Worm (Caenorhabditis elegans) whole organism, L3 larva: Measurements from ENCODE around the gene srx-136.

Experiments
- R02D3.7 ChIP-seq: fragments of 150-350 bp; optimal IDR thresholded peaks from 2 replicates; lab custom pipeline; 2014; ENCODE audit warnings: missing biosample characterization, missing genetic modification characterization
- ZK546.5 ChIP-seq: sonication (generic microtip); optimal IDR thresholded peaks from 2 replicates; lab custom pipeline; 2017; ENCODE audit warnings: missing biosample characterization, missing genetic modification characterization
- ceh-28 ChIP-seq: fragments of 150-350 bp; optimal IDR thresholded peaks from 2 replicates; lab custom pipeline; 2014; ENCODE audit warnings: missing biosample characterization, missing genetic modification reagents, missing genetic modification characterization
- ceh-82 ChIP-seq: fragments of 150-350 bp; optimal IDR thresholded peaks from 2 replicates; lab custom pipeline; 2014; ENCODE audit warnings: missing biosample characterization, missing genetic modification characterization
- daf-12 ChIP-seq: fragments of 150-350 bp; optimal IDR thresholded peaks from 2 replicates; lab custom pipeline; 2014; ENCODE audit warnings: missing biosample characterization, missing genetic modification reagents, missing genetic modification characterization
- egl-27 ChIP-seq: sonication (generic microtip); optimal IDR thresholded peaks from 4 replicates; lab custom pipeline; 2017; ENCODE audit warnings: missing biosample characterization, missing genetic modification reagents, missing genetic modification characterization
- elt-2 ChIP-seq: sonication (generic microtip); optimal IDR thresholded peaks from 2 replicates; lab custom pipeline; 2016; ENCODE audit warnings: missing genetic modification reagents, mild to moderate bottlenecking, missing genetic modification characterization, missing compliant biosample characterization
- fkh-10 ChIP-seq: sonication (generic microtip); optimal IDR thresholded peaks from 2 replicates; lab custom pipeline; 2017; ENCODE audit warnings: missing biosample characterization, missing genetic modification reagents, missing genetic modification characterization
- hmg-11 ChIP-seq: sonication (generic microtip); optimal IDR thresholded peaks from 2 replicates; lab custom pipeline; 2016; ENCODE audit warnings: missing genetic modification characterization, missing compliant biosample characterization
- jun-1 ChIP-seq: fragments of 150-350 bp; optimal IDR thresholded peaks from 2 replicates; lab custom pipeline; 2014; ENCODE audit warnings: missing biosample characterization, missing genetic modification reagents, missing genetic modification characterization
- lin-15B ChIP-seq: fragments of 150-350 bp; optimal IDR thresholded peaks from 2 replicates; lab custom pipeline; 2014; ENCODE audit warnings: missing biosample characterization, missing genetic modification characterization
- lin-39 ChIP-seq: fragments of 150-350 bp; optimal IDR thresholded peaks from 2 replicates; lab custom pipeline; 2018; ENCODE audit warnings: missing biosample characterization, missing genetic modification reagents, missing genetic modification characterization
- lsy-12 ChIP-seq: sonication (generic microtip); optimal IDR thresholded peaks from 2 replicates; lab custom pipeline; 2016; ENCODE audit warnings: mild to moderate bottlenecking, missing genetic modification characterization, missing compliant biosample characterization
- mdl-1 ChIP-seq: fragments of 150-350 bp; optimal IDR thresholded peaks from 2 replicates; lab custom pipeline; 2014; ENCODE audit warnings: missing biosample characterization, missing genetic modification characterization
- mml-1 ChIP-seq: fragments of 150-350 bp; sonication (generic microtip); optimal IDR thresholded peaks from 3 replicates; lab custom pipeline; 2014; ENCODE audit warnings: missing biosample characterization, missing genetic modification characterization
- nfya-1 ChIP-seq: sonication (generic microtip); optimal IDR thresholded peaks from 2 replicates; lab custom pipeline; 2017; ENCODE audit warnings: missing genetic modification characterization, mild to moderate bottlenecking, missing compliant biosample characterization, antibody characterized with exemption, moderate library complexity; ENCODE audit not compliant: insufficient read depth
- nhr-11 ChIP-seq: fragments of 150-350 bp; optimal IDR thresholded peaks from 2 replicates; lab custom pipeline; 2014; ENCODE audit warnings: missing biosample characterization, missing genetic modification characterization
- nhr-12 ChIP-seq: fragments of 150-350 bp; optimal IDR thresholded peaks from 2 replicates; lab custom pipeline; 2014; ENCODE audit warnings: missing biosample characterization, missing genetic modification characterization
- nhr-23 ChIP-seq: fragments of 150-350 bp; optimal IDR thresholded peaks from 2 replicates; lab custom pipeline; 2014; ENCODE audit warnings: missing biosample characterization, missing genetic modification reagents, missing genetic modification characterization
- nhr-237 ChIP-seq: fragments of 150-350 bp; optimal IDR thresholded peaks from 2 replicates; lab custom pipeline; 2014; ENCODE audit warnings: missing biosample characterization, missing genetic modification characterization
- nhr-25 ChIP-seq: sonication (generic microtip); optimal IDR thresholded peaks from 2 replicates; lab custom pipeline; 2017; ENCODE audit warnings: missing biosample characterization, missing genetic modification characterization
- nhr-43 ChIP-seq: sonication (generic microtip); optimal IDR thresholded peaks from 2 replicates; lab custom pipeline; 2016; ENCODE audit warnings: mild to moderate bottlenecking, missing genetic modification characterization, missing compliant biosample characterization; ENCODE audit not compliant: poor library complexity, severe bottlenecking
- nhr-67 ChIP-seq: fragments of 150-350 bp; optimal IDR thresholded peaks from 2 replicates; lab custom pipeline; 2014; ENCODE audit warnings: missing biosample characterization, missing genetic modification characterization
- nhr-76 ChIP-seq: fragments of 150-350 bp; sonication (generic microtip); optimal IDR thresholded peaks from 5 replicates; lab custom pipeline; 2014; ENCODE audit warnings: missing biosample characterization, missing genetic modification characterization
- nhr-77 ChIP-seq: fragments of 150-350 bp; optimal IDR thresholded peaks from 2 replicates; lab custom pipeline; 2014; ENCODE audit warnings: missing biosample characterization, missing genetic modification characterization
- pha-4 ChIP-seq: fragments of 150-350 bp; optimal IDR thresholded peaks from 2 replicates; lab custom pipeline; 2014; ENCODE audit warnings: missing biosample characterization, missing genetic modification reagents, missing genetic modification characterization
- pqm-1 ChIP-seq: fragments of 150-350 bp; optimal IDR thresholded peaks from 2 replicates; lab custom pipeline; 2017; ENCODE audit warnings: missing biosample characterization, missing genetic modification characterization, inconsistent platforms
- sea-2 ChIP-seq: fragments of 150-350 bp; sonication (generic microtip); optimal IDR thresholded peaks from 4 replicates; lab custom pipeline; 2014; ENCODE audit warnings: missing biosample characterization, missing genetic modification reagents, missing genetic modification characterization
- skn-1 ChIP-seq: fragments of 150-350 bp; optimal IDR thresholded peaks from 2 replicates; lab custom pipeline; 2014; ENCODE audit warnings: missing biosample characterization, missing genetic modification characterization
- snpc-4 ChIP-seq: fragments of 150-350 bp; optimal IDR thresholded peaks from 2 replicates; lab custom pipeline; 2014; ENCODE audit warnings: missing biosample characterization, missing genetic modification characterization
- tbx-2 ChIP-seq: sonication (generic microtip); optimal IDR thresholded peaks from 2 replicates; lab custom pipeline; 2016; ENCODE audit warnings: mild to moderate bottlenecking, missing genetic modification characterization, missing compliant biosample characterization
- unc-39 ChIP-seq: sonication (generic microtip); optimal IDR thresholded peaks from 4 replicates; lab custom pipeline; 2017; ENCODE audit warnings: missing biosample characterization, missing genetic modification characterization
- unc-62 ChIP-seq: fragments of 150-350 bp; sonication (generic microtip); optimal IDR thresholded peaks from 4 replicates; lab custom pipeline; 2014; ENCODE audit warnings: missing biosample characterization, missing genetic modification reagents, missing genetic modification characterization
- zag-1 ChIP-seq: fragments of 150-350 bp; optimal IDR thresholded peaks from 2 replicates; lab custom pipeline; 2014; ENCODE audit warnings: missing biosample characterization, missing genetic modification characterization
- ztf-11 ChIP-seq: fragments of 150-350 bp; optimal IDR thresholded peaks from 2 replicates; lab custom pipeline; 2014; ENCODE audit warnings: missing biosample characterization, missing genetic modification characterization
- ztf-4 ChIP-seq: fragments of 150-350 bp; optimal IDR thresholded peaks from 2 replicates; lab custom pipeline; 2014; ENCODE audit warnings: missing biosample characterization, missing genetic modification characterization

Gene srx-136

DNA sequence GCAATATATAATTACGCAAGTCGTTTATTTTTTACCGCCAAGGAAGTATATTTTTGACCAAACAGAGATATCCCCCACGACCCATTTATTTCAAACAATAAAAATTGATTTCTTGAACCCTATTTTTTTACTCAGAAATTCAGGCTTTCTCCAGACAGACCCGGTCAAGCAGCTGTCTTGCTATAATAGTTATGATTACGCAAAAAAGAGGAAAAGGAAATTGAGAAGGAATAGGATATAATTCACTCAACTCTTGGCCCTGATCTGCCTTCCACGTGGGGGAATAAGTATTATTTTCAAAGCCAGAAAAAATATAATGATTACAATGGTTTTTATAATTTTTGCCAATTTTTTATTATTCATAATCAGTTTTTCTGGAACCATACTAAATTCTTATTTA is at the start of gene srx-136:
Gene srx-136 (plus strand): TSS at position 301 of the 400 bp plus-strand sequence.
- TF ChIP-seq nhr-67 (tag; lab: Kevin White, UChicago) (no peak), pha-4 (tag; lab: Kevin White, UChicago) (no peak), pqm-1 (tag; lab: Kevin White, UChicago) (no peak), sea-2 (GFP tag; lab: Kevin White, UChicago) (no peak), ceh-82 (tag; lab: Kevin White, UChicago) (no peak), unc-39 (tag; lab: Kevin White, UChicago) (no peak), nhr-23 (tag; lab: Kevin White, UChicago) (no peak), R02D3.7 (no peak), ZK546.5 (no peak), lin-39 (no peak), mml-1 (no peak), tbx-2 (tag; lab: Kevin White, UChicago) (no peak), ztf-11 (tag; lab: Kevin White, UChicago) (no peak), jun-1 (tag; lab: Kevin White, UChicago) (no peak), mdl-1 (tag; lab: Kevin White, UChicago) (no peak), ztf-4 (tag; lab: Kevin White, UChicago) (no peak)

DNA sequence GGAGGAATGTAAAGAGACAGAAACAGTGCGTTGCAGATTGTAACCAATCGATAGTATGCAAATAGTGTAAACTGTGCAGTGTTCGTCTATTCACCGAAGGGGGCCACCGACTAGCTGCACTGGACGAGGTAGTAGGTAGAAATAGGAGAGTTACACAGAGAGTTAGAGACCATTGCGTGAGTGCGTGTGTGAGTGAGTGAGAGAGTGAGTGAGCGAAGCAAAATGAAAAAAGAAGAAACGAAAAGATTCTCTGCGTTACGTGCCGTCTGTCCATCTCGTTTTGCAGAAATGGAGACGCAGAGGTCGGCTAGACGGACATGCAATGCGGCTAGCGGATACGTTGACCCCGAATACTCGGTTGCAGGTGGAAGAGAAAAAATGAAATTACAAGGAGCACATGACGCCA is 48.8 kb upstream of the srx-136 start:
- TF ChIP-seq mml-1 (no peak), elt-2 (peak; percentile 65), nhr-76 (tag; lab: Kevin White, UChicago) (no peak), unc-39 (tag; lab: Kevin White, UChicago) (no peak), lsy-12 (peak; percentile 45), hmg-11 (tag; lab: Kevin White, UChicago) (peak; percentile 75), nhr-25 (tag; lab: Kevin White, UChicago) (peak; percentile 77), pqm-1 (tag; lab: Kevin White, UChicago) (peak; percentile 6), daf-12 (tag; lab: Kevin White, UChicago) (no peak), nhr-11 (tag; lab: Kevin White, UChicago) (no peak), snpc-4 (tag; lab: Kevin White, UChicago) (peak; percentile 53), ceh-28 (tag; lab: Kevin White, UChicago) (peak; percentile 65), nhr-12 (no peak), nhr-23 (tag; lab: Kevin White, UChicago) (peak; percentile 63), egl-27 (tag; lab: Kevin White, UChicago) (peak; percentile 18), lin-15B (tag; lab: Kevin White, UChicago) (peak; percentile 73), unc-62 (no peak), mdl-1 (tag; lab: Kevin White, UChicago) (no peak), jun-1 (tag; lab: Kevin White, UChicago) (peak; percentile 42), nfya-1 (tag; lab: Kevin White, UChicago) (peak; percentile 82), R02D3.7 (peak; percentile 31)

DNA sequence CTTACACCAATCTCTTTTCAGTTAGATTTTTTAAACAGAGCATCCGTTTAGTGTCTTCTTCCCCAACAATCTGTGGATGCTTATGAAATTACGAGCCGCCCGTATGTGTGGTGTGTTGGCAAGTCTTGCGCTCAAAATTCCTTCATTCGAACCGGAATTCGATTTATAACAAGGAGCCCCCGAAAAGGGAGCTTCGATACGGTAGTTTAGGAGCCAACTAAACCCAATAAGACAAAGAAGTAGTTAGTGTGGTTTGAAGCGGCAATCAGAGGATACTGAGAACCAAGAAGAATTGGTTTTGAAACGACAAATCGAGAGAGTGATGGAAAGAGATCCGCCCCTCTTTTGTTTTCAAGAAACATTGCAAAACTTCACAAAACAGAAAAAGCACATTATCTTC is 44.9 kb upstream of the srx-136 start:
- no peak for TF ChIP-seq egl-27 (tag; lab: Kevin White, UChicago)
- no peak for TF ChIP-seq nhr-43
- TF ChIP-seq ztf-11 (tag; lab: Kevin White, UChicago), result no peak
- TF ChIP-seq sea-2 (GFP tag; lab: Kevin White, UChicago), result no peak
- TF ChIP-seq unc-62, result no peak
- TF ChIP-seq ceh-28 (tag; lab: Kevin White, UChicago), result no peak

DNA sequence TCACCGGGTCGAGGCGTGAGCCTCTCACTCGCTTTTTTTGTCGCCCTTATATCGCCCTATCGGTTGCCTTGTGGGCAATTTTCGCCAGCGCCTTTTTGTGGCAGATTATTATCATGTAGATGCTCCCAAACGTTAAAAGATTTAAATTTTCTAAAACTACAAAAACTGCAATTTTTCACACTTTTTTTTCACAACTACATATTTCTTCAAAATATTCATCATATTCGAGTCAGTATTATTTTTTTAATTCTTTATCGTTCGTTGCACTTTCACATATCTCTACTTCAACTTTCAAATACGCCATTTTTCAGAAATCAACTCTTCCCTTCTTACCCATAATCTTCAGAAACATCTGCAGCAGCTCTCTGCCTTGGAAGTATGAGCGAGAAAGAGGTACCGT is 44.3 kb upstream of the srx-136 start, which contains the start of gene ceh-24:
Gene ceh-24 (plus strand): TSS at position 301 of the 400 bp plus-strand sequence.
- TF ChIP-seq R02D3.7 (no peak), nhr-25 (tag; lab: Kevin White, UChicago) (no peak), nhr-237 (tag; lab: Kevin White, UChicago) (no peak), fkh-10 (GFP tag; lab: Kevin White, UChicago) (no peak), zag-1 (tag; lab: Kevin White, UChicago) (no peak), nhr-77 (tag; lab: Kevin White, UChicago) (no peak), snpc-4 (tag; lab: Kevin White, UChicago) (no peak), daf-12 (tag; lab: Kevin White, UChicago) (no peak), skn-1 (no peak)
